Fruit fly (Drosophila melanogaster): ENCODE measurements around the gene CG16721.

Gene CG16721

dm6 chrX:5899241-5900145, 19.8 kb downstream of the CG16721 start (continued):
- TF ChIP-seq fru (optimal IDR thresholded peaks at IDR 0.05) = peak; percentile 35
- TF ChIP-seq ash1 (GFP tag; optimal IDR thresholded peaks at IDR 0.05) = peak; percentile 22
- TF ChIP-seq Nf-YB (GFP tag; optimal IDR thresholded peaks at IDR 0.05) = peak; percentile 22
- peak; percentile 77 for TF ChIP-seq CG10543 (GFP tag; optimal IDR thresholded peaks at IDR 0.05)
- TF ChIP-seq schlank (tag; optimal IDR thresholded peaks at IDR 0.05) = peak; percentile 31
- TF ChIP-seq CG6791 (GFP tag; IDR thresholded peaks at IDR 0.05; ENCODE audit: partially characterized antibody) = no peak
- peak; percentile 29 for TF ChIP-seq CG10274 (GFP tag; optimal IDR thresholded peaks at IDR 0.05)
- TF ChIP-seq Nf-YC (tag; optimal IDR thresholded peaks at IDR 0.05) = peak; percentile 45
- no peak for TF ChIP-seq dmrt11E (tag; optimal IDR thresholded peaks at IDR 0.05)
- TF ChIP-seq CG12155 (GFP tag; optimal IDR thresholded peaks at IDR 0.05) = peak; percentile 93
- TF ChIP-seq Hmx (GFP tag; optimal IDR thresholded peaks at IDR 0.05) = no peak
- peak; percentile 27; the same call in 1 of the 2 replicates for TF ChIP-seq Drgx (GFP tag; IDR thresholded peaks at IDR 0.05)
- peak; percentile 11 for TF ChIP-seq CG2875 (GFP tag; optimal IDR thresholded peaks at IDR 0.05)
- no peak for TF ChIP-seq lov (optimal IDR thresholded peaks at IDR 0.05)
- no peak for TF ChIP-seq lov (GFP tag; IDR thresholded peaks at IDR 0.05)
- peak; percentile 53 for TF ChIP-seq CG12769 (tag; optimal IDR thresholded peaks at IDR 0.05)
- TF ChIP-seq lab (GFP tag; optimal IDR thresholded peaks at IDR 0.05) = peak; percentile 61
- no peak for TF ChIP-seq dm (GFP tag; optimal IDR thresholded peaks at IDR 0.05)
- peak; percentile 14 for TF ChIP-seq HmgZ (tag; optimal IDR thresholded peaks at IDR 0.05)
- peak; percentile 77; the same call in 2 of the 3 replicates for TF ChIP-seq CG6175 (GFP tag; IDR thresholded peaks at IDR 0.05)
- TF ChIP-seq CG32532 (GFP tag; IDR thresholded peaks at IDR 0.05) = peak; percentile 6; the same call in 1 of the 2 replicates
- 0 out of 2 replicates have a peak, but pooled peaks have one; percentile 42 for TF ChIP-seq CkIIα-i1 (GFP tag; IDR thresholded peaks at IDR 0.05)
- TF ChIP-seq Vsx1 (GFP tag; optimal IDR thresholded peaks at IDR 0.05) = peak; percentile 54
- TF ChIP-seq B-H2 (GFP tag; optimal IDR thresholded peaks at IDR 0.05) = peak; percentile 8
- peak; percentile 68 for TF ChIP-seq CG13894 (tag; optimal IDR thresholded peaks at IDR 0.05)
- TF ChIP-seq pho (GFP tag; optimal IDR thresholded peaks at IDR 0.05) = no peak
- peak; percentile 20 for TF ChIP-seq CG31365 (tag; optimal IDR thresholded peaks at IDR 0.05)
- no peak for TF ChIP-seq pb (GFP tag; optimal IDR thresholded peaks at IDR 0.05)
- no peak for TF ChIP-seq hb (GFP tag; IDR thresholded peaks at IDR 0.05; ENCODE audit: partially characterized antibody)
- no peak for TF ChIP-seq dan (GFP tag; IDR thresholded peaks at IDR 0.05)
- peak; percentile 3 for TF ChIP-seq mirr (GFP tag; optimal IDR thresholded peaks at IDR 0.05)
- peak; percentile 20; the same call in 1 of the 3 replicates for TF ChIP-seq Optix (GFP tag; IDR thresholded peaks at IDR 0.05)
- no peak for TF ChIP-seq Sry-δ (GFP tag; optimal IDR thresholded peaks at IDR 0.05)
- no peak for TF ChIP-seq CG10979 (tag; optimal IDR thresholded peaks at IDR 0.05)
- peak; percentile 29; the same call in 1 of the 3 replicates for TF ChIP-seq Mrtf (GFP tag; IDR thresholded peaks at IDR 0.05)
- TF ChIP-seq CG13287 (GFP tag; IDR thresholded peaks at IDR 0.05; ENCODE audit: partially characterized antibody) = peak; percentile 17; the same call in 1 of the 2 replicates
- TF ChIP-seq Hmr (GFP tag; optimal IDR thresholded peaks at IDR 0.05) = peak; percentile 30
- no peak for TF ChIP-seq ham (GFP tag; IDR thresholded peaks at IDR 0.05)
- TF ChIP-seq CG15514 (GFP tag; optimal IDR thresholded peaks at IDR 0.05) = peak; percentile 34
- TF ChIP-seq CG33213 (GFP tag; optimal IDR thresholded peaks at IDR 0.05) = peak; percentile 15
- TF ChIP-seq CG10321 (GFP tag; IDR thresholded peaks at IDR 0.05) = peak; percentile 68
- peak; percentile 39; the same call in 1 of the 2 replicates for TF ChIP-seq aop (GFP tag; IDR thresholded peaks at IDR 0.05)
- TF ChIP-seq Mes4 (GFP tag; optimal IDR thresholded peaks at IDR 0.05) = no peak
- no peak for TF ChIP-seq tx (GFP tag; optimal IDR thresholded peaks at IDR 0.05)
- no peak for TF ChIP-seq NK7.1 (GFP tag; optimal IDR thresholded peaks at IDR 0.05)
- peak; percentile 14 for TF ChIP-seq CG18599 (GFP tag; optimal IDR thresholded peaks at IDR 0.05)
- peak; percentile 21; the same call in 1 of the 2 replicates for TF ChIP-seq Rfx (GFP tag; IDR thresholded peaks at IDR 0.05)
- TF ChIP-seq Scr (GFP tag; IDR thresholded peaks at IDR 0.05; ENCODE audit: partially characterized antibody) = 0 out of 2 replicates have a peak, but pooled peaks have one; percentile 13
